Fruit fly (Drosophila melanogaster) whole organism, embryonic: ENCODE measurements around the gene Rim2.
A peak's percentile ranks its signal among the peaks of the same experiment; 100 is the strongest.

ENCODE experiments used
- Awh ChIP-seq: fragments of 200-800 bp; sonication (Bioruptor generic); IDR thresholded peaks from 2 replicates; pipeline ENCODE4, ENCODE4 v1.3.6; 2022; ENCODE audit warnings: missing biosample characterization, missing genetic modification characterization
- Bgb ChIP-seq: fragments of 200-800 bp; sonication (Bioruptor generic); IDR thresholded peaks from 2 replicates; pipeline ENCODE4 v1.3.6; 2022; ENCODE audit warnings: missing biosample characterization, missing genetic modification characterization; ENCODE audit not compliant: partially characterized antibody
- Blimp-1 ChIP-seq: fragments of 200-800 bp; sonication (Bioruptor generic); optimal IDR thresholded peaks from 3 replicates; lab custom pipeline; 2018; ENCODE audit warnings: missing biosample characterization, missing genetic modification characterization, mild to moderate bottlenecking, moderate library complexity, missing genetic modification reagents
- CG10209 ChIP-seq: fragments of 200-800 bp; sonication (Bioruptor generic); optimal IDR thresholded peaks from 3 replicates; lab custom pipeline; 2017; ENCODE audit warnings: missing biosample characterization, mild to moderate bottlenecking, missing genetic modification characterization, missing genetic modification reagents
- CG10274 ChIP-seq: fragments of 200-800 bp; sonication (Bioruptor generic); optimal IDR thresholded peaks from 3 replicates; lab custom pipeline; 2017; ENCODE audit warnings: missing biosample characterization, mild to moderate bottlenecking, missing genetic modification characterization
- CG11456 ChIP-seq: fragments of 200-800 bp; sonication (Bioruptor generic); IDR thresholded peaks from 3 replicates; pipeline ENCODE4 v1.3.6; 2022; ENCODE audit warnings: missing biosample characterization, missing genetic modification characterization
- CG14860 ChIP-seq: fragments of 200-800 bp; sonication (Bioruptor generic); IDR thresholded peaks from 3 replicates; pipeline ENCODE4 v1.3.6; 2022; ENCODE audit warnings: missing biosample characterization, missing genetic modification characterization; ENCODE audit not compliant: partially characterized antibody
- CG15269 ChIP-seq: fragments of 200-800 bp; sonication (Bioruptor generic); optimal IDR thresholded peaks from 2 replicates; lab custom pipeline; 2018; ENCODE audit warnings: missing biosample characterization, mild to moderate bottlenecking, missing genetic modification characterization, moderate library complexity
- CG1647 ChIP-seq: fragments of 200-800 bp; sonication (Bioruptor generic); optimal IDR thresholded peaks from 3 replicates; lab custom pipeline; 2016; ENCODE audit warnings: missing biosample characterization, missing genetic modification characterization
- CG17359 ChIP-seq: fragments of 200-800 bp; sonication (Bioruptor generic); optimal IDR thresholded peaks from 3 replicates; lab custom pipeline; 2018; ENCODE audit warnings: missing biosample characterization, mild to moderate bottlenecking, missing genetic modification characterization, moderate library complexity
- CG2678 ChIP-seq: fragments of 200-800 bp; sonication (Bioruptor generic); optimal IDR thresholded peaks from 3 replicates; lab custom pipeline; 2019; ENCODE audit warnings: missing biosample characterization, mild to moderate bottlenecking, missing genetic modification characterization, moderate library complexity
- CG2712 ChIP-seq: fragments of 200-800 bp; optimal IDR thresholded peaks from 3 replicates; lab custom pipeline; 2019; ENCODE audit warnings: missing biosample characterization, mild to moderate bottlenecking, missing genetic modification characterization, moderate library complexity
- CG32767 ChIP-seq: fragments of 200-800 bp; sonication (Bioruptor generic); IDR thresholded peaks from 2 replicates; pipeline ENCODE4 v1.3.6; 2022; ENCODE audit warnings: missing biosample characterization, missing genetic modification characterization
- CG3407 ChIP-seq: fragments of 200-800 bp; sonication (Bioruptor generic); optimal IDR thresholded peaks from 2 replicates; lab custom pipeline; 2018; ENCODE audit warnings: missing biosample characterization, mild to moderate bottlenecking, missing genetic modification characterization
- CG4730 ChIP-seq: fragments of 200-800 bp; sonication (Bioruptor generic); IDR thresholded peaks from 2 replicates; pipeline ENCODE4 v1.3.6; 2022; ENCODE audit warnings: missing biosample characterization, missing genetic modification characterization
- CG6654 ChIP-seq: fragments of 200-800 bp; sonication (Bioruptor generic); optimal IDR thresholded peaks from 2 replicates; lab custom pipeline; 2017; ENCODE audit warnings: missing biosample characterization, mild to moderate bottlenecking, missing genetic modification characterization
- CG7357 ChIP-seq: fragments of 200-800 bp; sonication (Bioruptor generic); IDR thresholded peaks from 3 replicates; pipeline ENCODE4 v1.3.6; 2022; ENCODE audit warnings: missing biosample characterization, missing genetic modification characterization
- CG8290 ChIP-seq, 3 experiments: fragments of 200-800 bp; sonication (Bioruptor generic); optimal IDR thresholded peaks; 2 replicates each; lab custom pipeline; 2016 to 2019; ENCODE audit warnings: missing biosample characterization in 3 of 3, missing genetic modification characterization in 3 of 3, mild to moderate bottlenecking in 2 of 3, moderate library complexity in 1 of 3
- CG9215 ChIP-seq: fragments of 200-800 bp; sonication (Bioruptor generic); IDR thresholded peaks from 2 replicates; pipeline ENCODE4 v1.3.6; 2022; ENCODE audit warnings: missing biosample characterization, missing genetic modification characterization
- Dfd ChIP-seq, 2 experiments: fragments of >200 bp; optimal IDR thresholded peaks; 2 replicates each; lab custom pipeline; 2017; ENCODE audit warnings: missing biosample characterization in 2 of 2, missing genetic modification characterization in 2 of 2
- Ets97D ChIP-seq: fragments of 200-800 bp; sonication (Bioruptor generic); optimal IDR thresholded peaks from 3 replicates; lab custom pipeline; 2016; ENCODE audit warnings: missing biosample characterization, missing genetic modification characterization
- Hmr ChIP-seq: fragments of 200-800 bp; sonication (Bioruptor generic); optimal IDR thresholded peaks from 3 replicates; lab custom pipeline; 2017; ENCODE audit warnings: mild to moderate bottlenecking, missing biosample characterization, missing genetic modification reagents, missing genetic modification characterization
- Kr ChIP-seq: fragments of 200-800 bp; sonication (Bioruptor generic); optimal IDR thresholded peaks from 2 replicates; lab custom pipeline; 2017; ENCODE audit warnings: missing biosample characterization, mild to moderate bottlenecking, missing genetic modification characterization
- Myb ChIP-seq: fragments of 200-800 bp; sonication (Bioruptor generic); optimal IDR thresholded peaks from 2 replicates; lab custom pipeline; 2016; ENCODE audit warnings: missing biosample characterization, missing genetic modification characterization
- Nf-YC ChIP-seq: fragments of 200-800 bp; optimal IDR thresholded peaks from 3 replicates; lab custom pipeline; 2019; ENCODE audit warnings: missing biosample characterization, mild to moderate bottlenecking, missing genetic modification characterization, moderate library complexity
- Oaz ChIP-seq: fragments of 200-800 bp; sonication (Bioruptor generic); IDR thresholded peaks from 2 replicates; pipeline ENCODE4 v1.3.6; 2022; ENCODE audit warnings: missing biosample characterization, missing genetic modification characterization
- Sox100B ChIP-seq: fragments of 200-800 bp; sonication (Bioruptor generic); optimal IDR thresholded peaks from 3 replicates; lab custom pipeline; 2018; ENCODE audit warnings: missing biosample characterization, mild to moderate bottlenecking, missing genetic modification characterization
- Taf1 ChIP-seq: fragments of 200-800 bp; sonication (Bioruptor generic); IDR thresholded peaks from 2 replicates; pipeline ENCODE4 v1.3.6; 2022; ENCODE audit warnings: missing biosample characterization, missing genetic modification characterization
- ato ChIP-seq: fragments of 200-800 bp; sonication (Bioruptor generic); IDR thresholded peaks from 2 replicates; pipeline ENCODE4 v1.3.6; 2022; ENCODE audit warnings: missing biosample characterization, missing genetic modification characterization; ENCODE audit not compliant: partially characterized antibody
- bigmax ChIP-seq: fragments of 200-800 bp; sonication (Bioruptor generic); optimal IDR thresholded peaks from 2 replicates; lab custom pipeline; 2018; ENCODE audit warnings: missing biosample characterization, mild to moderate bottlenecking, missing genetic modification characterization
- caup ChIP-seq: fragments of 200-800 bp; sonication (Bioruptor generic); optimal IDR thresholded peaks from 3 replicates; lab custom pipeline; 2017; ENCODE audit warnings: missing biosample characterization, mild to moderate bottlenecking, missing genetic modification characterization, moderate library complexity; ENCODE audit not compliant: severe bottlenecking
- chinmo ChIP-seq: fragments of 200-800 bp; sonication (Bioruptor generic); IDR thresholded peaks from 4 replicates; pipeline ENCODE4 v1.3.6; 2022; ENCODE audit warnings: missing biosample characterization, missing genetic modification characterization; ENCODE audit not compliant: partially characterized antibody
- ci ChIP-seq: fragments of 200-800 bp; sonication (Bioruptor generic); IDR thresholded peaks from 3 replicates; pipeline ENCODE4 v1.3.6; 2022; ENCODE audit warnings: missing biosample characterization, missing genetic modification characterization
- dan ChIP-seq: fragments of 200-800 bp; sonication (Bioruptor generic); IDR thresholded peaks from 2 replicates; pipeline ENCODE4 v1.3.6; 2022; ENCODE audit warnings: missing biosample characterization, missing genetic modification characterization
- gro ChIP-seq: fragments of 200-800 bp; sonication (Bioruptor generic); optimal IDR thresholded peaks from 2 replicates; lab custom pipeline; 2016; ENCODE audit warnings: missing biosample characterization, missing genetic modification characterization
- her ChIP-seq: fragments of 200-800 bp; sonication (Bioruptor generic); optimal IDR thresholded peaks from 2 replicates; lab custom pipeline; 2016; ENCODE audit warnings: missing biosample characterization, missing genetic modification characterization
- jigr1 ChIP-seq: fragments of 200-800 bp; sonication (Bioruptor generic); IDR thresholded peaks from 3 replicates; pipeline ENCODE4 v1.3.6; 2022; ENCODE audit warnings: missing biosample characterization, missing genetic modification characterization
- lab ChIP-seq: fragments of 200-800 bp; sonication (Bioruptor generic); optimal IDR thresholded peaks from 3 replicates; lab custom pipeline; 2017; ENCODE audit warnings: missing biosample characterization, missing genetic modification characterization, mild to moderate bottlenecking, moderate library complexity, missing genetic modification reagents
- otp ChIP-seq: fragments of 200-800 bp; sonication (Bioruptor generic); IDR thresholded peaks from 3 replicates; pipeline ENCODE4, ENCODE4 v1.3.6; 2022; ENCODE audit warnings: missing biosample characterization, missing genetic modification characterization
- pan ChIP-seq, 4 experiments: fragments of >200 bp in 3 of 4; fragments of 200-800 bp in 1 of 4; sonication (Bioruptor generic) in 1 of 4; optimal IDR thresholded peaks in 3 of 4; IDR thresholded peaks in 1 of 4; 2 replicates each; pipeline versions ENCODE4 v1.3.6 to Lab custom; 2017 to 2022; ENCODE audit warnings: missing biosample characterization in 2 of 4, missing genetic modification characterization in 2 of 4, mixed read lengths in 1 of 4
- row ChIP-seq: fragments of 200-800 bp; sonication (Bioruptor generic); IDR thresholded peaks from 3 replicates; pipeline ENCODE4 v1.3.6; 2022; ENCODE audit warnings: missing biosample characterization, missing genetic modification characterization
- schlank ChIP-seq: fragments of 200-800 bp; sonication (Bioruptor generic); optimal IDR thresholded peaks from 2 replicates; lab custom pipeline; 2018; ENCODE audit warnings: missing biosample characterization, mild to moderate bottlenecking, missing genetic modification characterization
- sens ChIP-seq: fragments of 200-800 bp; sonication (Bioruptor generic); peaks from one replicate; lab custom pipeline; 2016; ENCODE audit warnings: missing biosample characterization, missing genetic modification characterization
- seq ChIP-seq: fragments of 200-800 bp; sonication (Bioruptor generic); IDR thresholded peaks from 2 replicates; pipeline ENCODE4 v1.3.6; 2022; ENCODE audit warnings: missing biosample characterization, missing genetic modification characterization
- slou ChIP-seq: fragments of 200-800 bp; sonication (Bioruptor generic); optimal IDR thresholded peaks from 3 replicates; lab custom pipeline; 2016; ENCODE audit warnings: missing biosample characterization, missing genetic modification characterization
- sr ChIP-seq: fragments of 200-800 bp; sonication (Bioruptor generic); IDR thresholded peaks from 3 replicates; pipeline ENCODE4 v1.3.6; 2022; ENCODE audit warnings: missing biosample characterization, missing genetic modification characterization
- stc ChIP-seq: fragments of 200-800 bp; sonication (Bioruptor generic); IDR thresholded peaks from 2 replicates; pipeline ENCODE4 v1.3.6; 2022; ENCODE audit warnings: missing biosample characterization, missing genetic modification characterization
- vvl ChIP-seq: fragments of 200-800 bp; sonication (Bioruptor generic); IDR thresholded peaks from 2 replicates; pipeline ENCODE4 v1.3.6; 2022; ENCODE audit warnings: missing biosample characterization, missing genetic modification characterization
- z ChIP-seq: fragments of 200-800 bp; sonication (Bioruptor generic); IDR thresholded peaks from 3 replicates; pipeline ENCODE4 v1.3.6; 2022; ENCODE audit warnings: missing biosample characterization, missing genetic modification characterization
- zen ChIP-seq: fragments of 200-800 bp; sonication (Bioruptor generic); optimal IDR thresholded peaks from 3 replicates; lab custom pipeline; 2018; ENCODE audit warnings: missing biosample characterization, mild to moderate bottlenecking, missing genetic modification characterization, moderate library complexity

Gene Rim2

dm6 chr2L:1740095-1740494 is 15.9 kb upstream of the Rim2 start (continued):
- TF ChIP-seq pan (optimal IDR thresholded peaks at IDR 0.05; lab: Kevin White, UChicago) = no peak
- TF ChIP-seq pan (GFP tag; optimal IDR thresholded peaks at IDR 0.05 in 1 of 2, IDR thresholded peaks at IDR 0.05 in 1 of 2) = peak in 1 of 2 experiments; percentile 37
- TF ChIP-seq CG10209 (GFP tag; lab: Kevin White, UChicago) = peak; percentile 16
- TF ChIP-seq Awh = peak; percentile 55; the same call in 1 of the 2 replicates
- no peak for TF ChIP-seq zen
- peak; percentile 34; the same call in 1 of the 3 replicates for TF ChIP-seq ci
- peak; percentile 3 for TF ChIP-seq Sox100B
- TF ChIP-seq seq (GFP tag; lab: Robert Waterston, UW) = peak; percentile 46; the same call in 1 of the 2 replicates
- peak; percentile 56 for TF ChIP-seq stc (GFP tag; lab: Robert Waterston, UW)
- no peak for TF ChIP-seq Taf1 (GFP tag; lab: Robert Waterston, UW)
- TF ChIP-seq Nf-YC (tag; lab: Kevin White, UChicago) = no peak
- TF ChIP-seq CG11456 = no peak
- no peak for TF ChIP-seq CG6654 (GFP tag; lab: Kevin White, UChicago)
- no peak for TF ChIP-seq Bgb (GFP tag; lab: Robert Waterston, UW)
- TF ChIP-seq otp (GFP tag; lab: Robert Waterston, UW) = 0 out of 3 replicates have a peak, but pooled peaks have one; percentile 22
- no peak for TF ChIP-seq Myb (GFP tag; lab: Kevin White, UChicago)
- peak; percentile 6 for TF ChIP-seq CG17359 (tag; lab: Kevin White, UChicago)
- TF ChIP-seq caup = no peak
- no peak for TF ChIP-seq her (GFP tag; lab: Kevin White, UChicago)
- TF ChIP-seq CG3407 (GFP tag; lab: Kevin White, UChicago) = peak; percentile 18
- peak; percentile 11 for TF ChIP-seq Blimp-1 (GFP tag; lab: Kevin White, UChicago)
- TF ChIP-seq CG15269 (tag; lab: Kevin White, UChicago) = peak; percentile 30
- TF ChIP-seq slou (GFP tag; lab: Kevin White, UChicago) = no peak
- no peak for TF ChIP-seq bigmax (GFP tag; lab: Kevin White, UChicago)
- no peak for TF ChIP-seq CG9215
- no peak for TF ChIP-seq Kr (GFP tag; lab: Kevin White, UChicago)
- no peak for TF ChIP-seq CG10274
- TF ChIP-seq chinmo (GFP tag; lab: Robert Waterston, UW) = 0 out of 4 replicates have a peak, but pooled peaks have one; percentile 5
- TF ChIP-seq CG32767 = 0 out of 2 replicates have a peak, but pooled peaks have one; percentile 35
- no peak for TF ChIP-seq CG1647 (GFP tag; lab: Kevin White, UChicago)
- no peak for TF ChIP-seq gro (GFP tag; lab: Kevin White, UChicago)
- TF ChIP-seq sr (GFP tag; lab: Robert Waterston, UW) = 0 out of 3 replicates have a peak, but pooled peaks have one; percentile 5
- TF ChIP-seq Ets97D = no peak
- TF ChIP-seq row (GFP tag; lab: Robert Waterston, UW) = no peak
- TF ChIP-seq CG8290 (GFP tag; optimal IDR thresholded peaks at IDR 0.05; lab: Kevin White, UChicago) = no peak
- peak in 1 of 2 experiments; percentile 27 for TF ChIP-seq CG8290 (tag; optimal IDR thresholded peaks at IDR 0.05; lab: Kevin White, UChicago)
- TF ChIP-seq CG2678 (tag; lab: Kevin White, UChicago) = peak; percentile 35
- TF ChIP-seq Oaz (GFP tag; lab: Robert Waterston, UW) = no peak
- no peak for TF ChIP-seq Dfd (GFP tag; optimal IDR thresholded peaks at IDR 0.05; lab: Kevin White, UChicago)
- peak; percentile 8 for TF ChIP-seq Hmr (GFP tag; lab: Kevin White, UChicago)
- no peak for TF ChIP-seq schlank (tag; lab: Kevin White, UChicago)
- TF ChIP-seq dan = no peak
- peak; percentile 62 for TF ChIP-seq lab (GFP tag; lab: Kevin White, UChicago)
- no peak for TF ChIP-seq CG4730 (GFP tag; lab: Robert Waterston, UW)
- no peak for TF ChIP-seq CG7357
- TF ChIP-seq z (GFP tag; lab: Robert Waterston, UW) = 0 out of 3 replicates have a peak, but pooled peaks have one; percentile 7
- peak; percentile 10 for TF ChIP-seq sens (GFP tag; lab: Kevin White, UChicago)
- TF ChIP-seq CG2712 = no peak
- no peak for TF ChIP-seq jigr1 (GFP tag; lab: Robert Waterston, UW)
- TF ChIP-seq CG14860 (GFP tag; lab: Robert Waterston, UW) = no peak
- no peak for TF ChIP-seq vvl (GFP tag; lab: Robert Waterston, UW)
- no peak for TF ChIP-seq ato (GFP tag; lab: Robert Waterston, UW)
